Worm (Caenorhabditis elegans) whole organism, young adult: Measurements from ENCODE around the gene srz-15.

Experiments
- C17E4.6 ChIP-seq: fragments of 200-800 bp; sonication (Bioruptor generic); IDR thresholded peaks from 2 replicates; pipeline ENCODE4 v1.3.6; 2022; ENCODE audit warnings: missing genetic modification reagents, missing genetic modification characterization, missing compliant biosample characterization
- D2030.7 ChIP-seq: fragments of 200-800 bp; sonication (Bioruptor generic); IDR thresholded peaks from 2 replicates; pipeline ENCODE4 v1.3.6; 2022; ENCODE audit warnings: missing genetic modification reagents, missing genetic modification characterization, missing compliant biosample characterization
- F37B4.10 ChIP-seq: fragments of 200-800 bp; sonication (Bioruptor generic); IDR thresholded peaks from 2 replicates; pipeline ENCODE4 v1.3.6; 2022; ENCODE audit warnings: missing genetic modification characterization, missing compliant biosample characterization
- F49E8.2 ChIP-seq: sonication (generic microtip); optimal IDR thresholded peaks from 3 replicates; lab custom pipeline; 2017; ENCODE audit warnings: missing genetic modification characterization, mild to moderate bottlenecking, missing compliant biosample characterization, antibody characterized with exemption, moderate library complexity; ENCODE audit not compliant: insufficient read depth
- F57A8.1 ChIP-seq: fragments of 200-800 bp; sonication (Bioruptor generic); optimal IDR thresholded peaks from 2 replicates; lab custom pipeline; 2018; ENCODE audit warnings: mild to moderate bottlenecking, missing genetic modification characterization, moderate library complexity, missing compliant biosample characterization
- K12H6.12 ChIP-seq: fragments of 200-800 bp; sonication (Bioruptor generic); optimal IDR thresholded peaks from 2 replicates; lab custom pipeline; 2018; ENCODE audit warnings: mild to moderate bottlenecking, missing genetic modification characterization, missing compliant biosample characterization
- T07F8.4 ChIP-seq: sonication (generic microtip); optimal IDR thresholded peaks from 2 replicates; lab custom pipeline; 2016; ENCODE audit warnings: mild to moderate bottlenecking, missing genetic modification characterization, moderate library complexity, missing compliant biosample characterization
- T26A5.8 ChIP-seq: sonication (generic microtip); optimal IDR thresholded peaks from 2 replicates; lab custom pipeline; 2016; ENCODE audit warnings: missing genetic modification characterization, missing compliant biosample characterization
- Y53G8AR.9 ChIP-seq: fragments of 200-800 bp; sonication (Bioruptor generic); conservative IDR thresholded peaks from 2 replicates; pipeline ENCODE4 v1.3.6; 2022; ENCODE audit warnings: missing genetic modification reagents, missing genetic modification characterization, missing compliant biosample characterization
- akir-1 ChIP-seq: fragments of 200-800 bp; sonication (Bioruptor generic); optimal IDR thresholded peaks from 2 replicates; lab custom pipeline; 2018; ENCODE audit warnings: mild to moderate bottlenecking, missing genetic modification characterization, moderate library complexity, missing compliant biosample characterization
- aptf-2 ChIP-seq: fragments of 200-800 bp; sonication (Bioruptor generic); conservative IDR thresholded peaks from 2 replicates; pipeline ENCODE4 v1.3.6; 2022; ENCODE audit warnings: missing genetic modification reagents, missing genetic modification characterization, missing compliant biosample characterization
- aptf-3 ChIP-seq: fragments of 200-800 bp; sonication (Bioruptor generic); IDR thresholded peaks from 2 replicates; pipeline ENCODE4 v1.3.6; 2022; ENCODE audit warnings: missing genetic modification characterization, missing compliant biosample characterization
- atf-7 ChIP-seq: sonication (generic microtip); optimal IDR thresholded peaks from 2 replicates; lab custom pipeline; 2017; ENCODE audit warnings: mild to moderate bottlenecking, missing genetic modification characterization, missing compliant biosample characterization
- attf-5 ChIP-seq: fragments of 200-800 bp; sonication (Bioruptor generic); optimal IDR thresholded peaks from 2 replicates; lab custom pipeline; 2018; ENCODE audit warnings: mild to moderate bottlenecking, missing genetic modification characterization, missing compliant biosample characterization
- attf-6 ChIP-seq: fragments of 200-800 bp; sonication (Bioruptor generic); IDR thresholded peaks from 2 replicates; pipeline ENCODE4 v1.3.6; 2022; ENCODE audit warnings: missing genetic modification reagents, missing genetic modification characterization, missing compliant biosample characterization
- ccch-3 ChIP-seq: fragments of 200-800 bp; sonication (Bioruptor generic); optimal IDR thresholded peaks from 2 replicates; lab custom pipeline; 2018; ENCODE audit warnings: mild to moderate bottlenecking, missing genetic modification characterization, missing compliant biosample characterization
- cebp-1 ChIP-seq, 2 experiments: fragments of 200-800 bp in 1 of 2; sonication (Bioruptor generic) in 1 of 2; sonication (generic microtip) in 1 of 2; IDR thresholded peaks in 1 of 2; optimal IDR thresholded peaks in 1 of 2; 2 replicates each; pipeline versions ENCODE4 v1.3.6 to Lab custom; 2017 to 2022; ENCODE audit warnings: missing compliant biosample characterization in 2 of 2, missing genetic modification characterization in 2 of 2, mild to moderate bottlenecking in 1 of 2, missing genetic modification reagents in 1 of 2, moderate library complexity in 1 of 2
- ceh-40 ChIP-seq: fragments of 200-800 bp; sonication (Bioruptor generic); IDR thresholded peaks from 2 replicates; pipeline ENCODE4 v1.3.6; 2022; ENCODE audit warnings: missing genetic modification characterization, missing compliant biosample characterization
- chd-7 ChIP-seq: sonication (generic microtip); optimal IDR thresholded peaks from 2 replicates; lab custom pipeline; 2016; ENCODE audit warnings: mild to moderate bottlenecking, missing genetic modification characterization, moderate library complexity, missing compliant biosample characterization
- dox-1 ChIP-seq: fragments of 200-800 bp; sonication (Bioruptor generic); IDR thresholded peaks from 2 replicates; pipeline ENCODE4 v1.3.6; 2022; ENCODE audit warnings: missing genetic modification reagents, missing genetic modification characterization, missing compliant biosample characterization
- dpff-1 ChIP-seq: sonication (generic microtip); optimal IDR thresholded peaks from 2 replicates; lab custom pipeline; 2017; ENCODE audit warnings: mild to moderate bottlenecking, missing genetic modification characterization, missing compliant biosample characterization
- egrh-3 ChIP-seq: fragments of 200-800 bp; sonication (Bioruptor generic); IDR thresholded peaks from 2 replicates; pipeline ENCODE4 v1.3.6; 2022; ENCODE audit warnings: missing genetic modification reagents, missing genetic modification characterization, missing compliant biosample characterization
- ets-4 ChIP-seq: fragments of 200-800 bp; sonication (Bioruptor generic); optimal IDR thresholded peaks from 2 replicates; lab custom pipeline; 2018; ENCODE audit warnings: mild to moderate bottlenecking, missing genetic modification characterization, missing compliant biosample characterization
- hlh-12 ChIP-seq: sonication (generic microtip); optimal IDR thresholded peaks from 2 replicates; lab custom pipeline; 2016; ENCODE audit warnings: missing genetic modification characterization, missing compliant biosample characterization
- lag-1 ChIP-seq: fragments of 200-800 bp; sonication (Bioruptor generic); IDR thresholded peaks from 2 replicates; pipeline ENCODE4 v1.3.6; 2022; ENCODE audit warnings: missing genetic modification reagents, missing genetic modification characterization, missing compliant biosample characterization
- let-607 ChIP-seq, 2 experiments: fragments of 200-800 bp in 1 of 2; sonication (Bioruptor generic) in 1 of 2; sonication (generic microtip) in 1 of 2; optimal IDR thresholded peaks; 2 replicates each; lab custom pipeline; 2016 to 2018; ENCODE audit warnings: mild to moderate bottlenecking in 2 of 2, missing compliant biosample characterization in 2 of 2, missing genetic modification characterization in 2 of 2, moderate library complexity in 2 of 2, missing genotype in 1 of 2
- lin-26 ChIP-seq: fragments of 200-800 bp; sonication (Bioruptor generic); IDR thresholded peaks from 2 replicates; pipeline ENCODE4 v1.3.6; 2022; ENCODE audit warnings: missing genetic modification reagents, missing genetic modification characterization, missing compliant biosample characterization
- lir-1 ChIP-seq: fragments of 200-800 bp; sonication (Bioruptor generic); conservative IDR thresholded peaks from 2 replicates; pipeline ENCODE4 v1.3.6; 2022; ENCODE audit warnings: missing genetic modification reagents, missing genetic modification characterization, missing compliant biosample characterization
- lsy-27 ChIP-seq: sonication (generic microtip); optimal IDR thresholded peaks from 2 replicates; lab custom pipeline; 2017; ENCODE audit warnings: missing genetic modification characterization, mild to moderate bottlenecking, missing compliant biosample characterization, antibody characterized with exemption, missing genotype, borderline replicate concordance; ENCODE audit not compliant: insufficient read depth
- madf-8 ChIP-seq: fragments of 200-800 bp; sonication (Bioruptor generic); conservative IDR thresholded peaks from 2 replicates; pipeline ENCODE4 v1.3.6; 2022; ENCODE audit warnings: missing genetic modification reagents, missing genetic modification characterization, missing compliant biosample characterization
- mcd-1 ChIP-seq: fragments of 200-800 bp; sonication (Bioruptor generic); IDR thresholded peaks from 2 replicates; pipeline ENCODE4 v1.3.6; 2022; ENCODE audit warnings: missing genetic modification reagents, missing genetic modification characterization, missing compliant biosample characterization
- nfyb-1 ChIP-seq: fragments of 200-800 bp; sonication (Bioruptor generic); IDR thresholded peaks from 2 replicates; pipeline ENCODE4 v1.3.6; 2022; ENCODE audit warnings: missing genetic modification reagents, missing genetic modification characterization, missing compliant biosample characterization
- nhr-120 ChIP-seq: fragments of 200-800 bp; sonication (Bioruptor generic); IDR thresholded peaks from 2 replicates; pipeline ENCODE4 v1.3.6; 2022; ENCODE audit warnings: missing genetic modification characterization, missing compliant biosample characterization
- nhr-80 ChIP-seq: sonication (generic microtip); optimal IDR thresholded peaks from 2 replicates; lab custom pipeline; 2016; ENCODE audit warnings: missing genetic modification characterization, missing compliant biosample characterization
- pbrm-1 ChIP-seq: fragments of 200-800 bp; sonication (Bioruptor generic); IDR thresholded peaks from 2 replicates; pipeline ENCODE4 v1.3.6; 2022; ENCODE audit warnings: missing genetic modification reagents, missing genetic modification characterization, missing compliant biosample characterization
- pha-4 ChIP-seq: fragments of 150-350 bp; sonication (generic microtip); optimal IDR thresholded peaks from 2 replicates; lab custom pipeline; 2014; ENCODE audit warnings: missing biosample characterization, missing genetic modification reagents, missing genetic modification characterization
- rec-8 ChIP-seq, 2 experiments: sonication (generic microtip); optimal IDR thresholded peaks; 2 replicates each; lab custom pipeline; 2016; ENCODE audit warnings: mild to moderate bottlenecking in 2 of 2, missing genetic modification characterization in 2 of 2, missing genetic modification reagents in 2 of 2, missing genotype in 2 of 2, missing biosample characterization in 1 of 2, missing compliant biosample characterization in 1 of 2, moderate library complexity in 1 of 2
- rpc-1 ChIP-seq, 2 experiments: fragments of 150-350 bp in 1 of 2; sonication (generic microtip) in 1 of 2; optimal IDR thresholded peaks; 2 replicates each; lab custom pipeline; 2014 to 2018; ENCODE audit warnings: missing biosample characterization in 1 of 2, missing genetic modification characterization in 1 of 2, missing genetic modification reagents in 1 of 2, missing genotype in 1 of 2
- sdz-38 ChIP-seq: sonication (generic microtip); optimal IDR thresholded peaks from 2 replicates; lab custom pipeline; 2016; ENCODE audit warnings: missing genotype, missing genetic modification characterization, missing compliant biosample characterization
- sea-2 ChIP-seq: fragments of 200-800 bp; sonication (Bioruptor generic); IDR thresholded peaks from 2 replicates; pipeline ENCODE4 v1.3.6; 2022; ENCODE audit warnings: missing genetic modification characterization, missing compliant biosample characterization
- snpc-1.3 ChIP-seq: sonication (generic microtip); optimal IDR thresholded peaks from 2 replicates; lab custom pipeline; 2017; ENCODE audit warnings: missing genetic modification characterization, mild to moderate bottlenecking, missing compliant biosample characterization, antibody characterized with exemption, moderate library complexity, missing genotype, missing genetic modification reagents; ENCODE audit not compliant: insufficient read depth
- sptf-2 ChIP-seq: fragments of 200-800 bp; sonication (Bioruptor generic); optimal IDR thresholded peaks from 2 replicates; lab custom pipeline; 2018; ENCODE audit warnings: mild to moderate bottlenecking, missing genetic modification characterization, missing compliant biosample characterization
- unc-62 ChIP-seq: fragments of 150-350 bp; optimal IDR thresholded peaks from 2 replicates; lab custom pipeline; 2014; ENCODE audit warnings: missing biosample characterization, missing genetic modification reagents, missing genetic modification characterization
- xnd-1 ChIP-seq: sonication (generic microtip); optimal IDR thresholded peaks from 2 replicates; lab custom pipeline; 2016; ENCODE audit warnings: missing genotype, missing genetic modification reagents, missing genetic modification characterization, missing compliant biosample characterization
- zim-3 ChIP-seq: sonication (generic microtip); optimal IDR thresholded peaks from 2 replicates; lab custom pipeline; 2017; ENCODE audit warnings: mild to moderate bottlenecking, missing genetic modification characterization, moderate library complexity, missing compliant biosample characterization
- ztf-22 ChIP-seq: fragments of 200-800 bp; sonication (Bioruptor generic); optimal IDR thresholded peaks from 2 replicates; lab custom pipeline; 2018; ENCODE audit warnings: mild to moderate bottlenecking, missing genetic modification characterization, moderate library complexity, missing compliant biosample characterization

Gene srz-15

ce11 chrIV:12915479-12915878 is at the start of gene srz-15:
Gene srz-15 (plus strand): TSS chrIV:12915779.
- TF ChIP-seq xnd-1 (tag; lab: Kevin White, UChicago) (no peak), rec-8 (tag; optimal IDR thresholded peaks at IDR 0.05; lab: Kevin White, UChicago) (no peak), Y53G8AR.9 (GFP tag; lab: Robert Waterston, UW) (no peak), D2030.7 (GFP tag; lab: Robert Waterston, UW) (no peak), F37B4.10 (GFP tag; lab: Robert Waterston, UW) (no peak), attf-5 (GFP tag; lab: Kevin White, UChicago) (no peak), hlh-12 (tag; lab: Kevin White, UChicago) (no peak), madf-8 (GFP tag; lab: Robert Waterston, UW) (no peak), ceh-40 (no peak), unc-62 (GFP tag; lab: Kevin White, UChicago) (no peak), nhr-80 (no peak), dox-1 (no peak), F49E8.2 (no peak), lir-1 (GFP tag; lab: Robert Waterston, UW) (no peak), egrh-3 (GFP tag; lab: Robert Waterston, UW) (no peak), aptf-2 (no peak), cebp-1 (GFP tag; IDR thresholded peaks at IDR 0.05; lab: Robert Waterston, UW) (no peak), cebp-1 (tag; optimal IDR thresholded peaks at IDR 0.05; lab: Kevin White, UChicago) (no peak), ccch-3 (GFP tag; lab: Kevin White, UChicago) (no peak), T26A5.8 (tag; lab: Kevin White, UChicago) (no peak)

- TF ChIP-seq Y53G8AR.9 (GFP tag; lab: Robert Waterston, UW) (no peak), unc-62 (GFP tag; lab: Kevin White, UChicago) (no peak), dpff-1 (tag; lab: Kevin White, UChicago) (no peak), T07F8.4 (tag; lab: Kevin White, UChicago) (no peak), sea-2 (GFP tag; lab: Robert Waterston, UW) (no peak), ztf-22 (GFP tag; lab: Kevin White, UChicago) (peak; percentile 11), pbrm-1 (GFP tag; lab: Robert Waterston, UW) (no peak), ets-4 (GFP tag; lab: Kevin White, UChicago) (no peak), lin-26 (no peak), chd-7 (tag; lab: Kevin White, UChicago) (no peak), zim-3 (tag; lab: Kevin White, UChicago) (no peak), aptf-3 (no peak), F57A8.1 (GFP tag; lab: Kevin White, UChicago) (no peak), attf-5 (GFP tag; lab: Kevin White, UChicago) (no peak), K12H6.12 (no peak), sdz-38 (tag; lab: Kevin White, UChicago) (no peak), C17E4.6 (no peak), snpc-1.3 (tag; lab: Kevin White, UChicago) (no peak), akir-1 (GFP tag; lab: Kevin White, UChicago) (no peak), let-607 (tag; optimal IDR thresholded peaks at IDR 0.05; lab: Kevin White, UChicago) (no peak), xnd-1 (tag; lab: Kevin White, UChicago) (no peak), mcd-1 (GFP tag; lab: Robert Waterston, UW) (no peak), aptf-2 (no peak), lag-1 (GFP tag; lab: Robert Waterston, UW) (no peak), sptf-2 (GFP tag; lab: Kevin White, UChicago) (no peak), dox-1 (peak; percentile 53), nhr-120 (GFP tag; lab: Robert Waterston, UW) (no peak), nfyb-1 (GFP tag; lab: Robert Waterston, UW) (0 out of 2 replicates have a peak, but pooled peaks have one; percentile 24), atf-7 (tag; lab: Kevin White, UChicago) (peak; percentile 0), attf-6 (GFP tag; lab: Robert Waterston, UW) (no peak), lsy-27 (no peak), pha-4 (tag; lab: Kevin White, UChicago) (no peak), rpc-1 (optimal IDR thresholded peaks at IDR 0.05; lab: Kevin White, UChicago) (no peak), rpc-1 (tag; optimal IDR thresholded peaks at IDR 0.05; lab: Kevin White, UChicago) (no peak), nhr-80 (peak; percentile 90)
Observed at ce11 chrIV:12865884-12866283, 49.7 kb upstream of the srz-15 start, which contains the start of gene clec-186. Gene clec-186 (plus strand): TSS chrIV:12866109.
